Fruit fly (Drosophila melanogaster) S2 (cell line): ENCODE data around the gene CG18649.

Experiments
- CG8478 ChIP-seq: fragments of >200 bp; optimal IDR thresholded peaks from 2 replicates; lab custom pipeline; 2018
- CTCF ChIP-seq, 2 experiments: fragments of >200 bp; optimal IDR thresholded peaks; 2 replicates each; lab custom pipeline; 2018

Gene CG18649

dm6 chr3L:15054035-15054434 lies at the start of gene CG18649:
Gene CG18649 (minus strand): TSS chr3L:15054135.
- no peak for TF ChIP-seq CG8478 (lab: Kevin White, UChicago)
- TF ChIP-seq CTCF (optimal IDR thresholded peaks at IDR 0.05; lab: Kevin White, UChicago), result no peak

dm6 chr3L:15102669-15103309 lies 48.9 kb upstream of the CG18649 start:
- no peak for TF ChIP-seq CTCF (optimal IDR thresholded peaks at IDR 0.05; lab: Kevin White, UChicago)
- TF ChIP-seq CG8478 (lab: Kevin White, UChicago), result no peak

DNA sequence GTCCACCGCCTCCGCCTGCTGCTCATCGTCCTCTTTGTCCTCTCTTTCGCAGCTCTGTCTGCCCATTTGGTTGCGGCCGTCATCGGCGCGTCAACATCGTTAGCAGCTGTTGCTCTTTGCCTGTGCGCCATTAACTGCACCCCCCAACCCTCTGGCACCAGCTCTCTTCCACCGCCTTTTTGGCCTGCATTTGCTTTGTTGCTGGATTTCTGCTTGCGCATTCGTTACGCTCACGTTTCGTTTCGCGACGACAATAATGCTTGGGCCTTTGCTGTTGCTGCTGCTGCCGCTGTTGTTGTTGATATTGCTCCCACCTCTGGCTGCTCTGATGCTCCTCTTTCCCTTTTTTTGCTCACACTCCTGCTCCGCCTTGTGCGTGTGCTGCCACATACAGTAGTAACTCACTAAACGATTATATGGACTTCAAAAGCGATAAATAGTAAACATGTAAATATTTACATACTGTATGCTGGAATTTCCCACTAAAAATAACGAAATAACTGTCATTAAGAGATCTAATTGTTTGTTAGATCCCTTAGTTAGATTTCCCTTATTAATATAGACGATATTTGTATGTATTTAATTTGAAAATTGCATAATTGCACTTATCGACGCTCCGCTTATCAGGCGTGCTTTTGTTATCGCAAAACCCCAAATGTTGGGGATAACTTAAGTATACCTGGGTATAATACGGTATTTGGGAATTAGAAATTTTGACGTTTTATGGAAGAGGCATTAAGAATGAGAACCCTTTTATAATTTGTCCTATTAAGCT lies 47.9 kb upstream of the CG18649 start:
- TF ChIP-seq CTCF (optimal IDR thresholded peaks at IDR 0.05; lab: Kevin White, UChicago) (no peak), CG8478 (lab: Kevin White, UChicago) (no peak)

- TF ChIP-seq CG8478 (lab: Kevin White, UChicago), result no peak
- TF ChIP-seq CTCF (optimal IDR thresholded peaks at IDR 0.05; lab: Kevin White, UChicago), result no peak
These were observed 47.0 kb upstream of the CG18649 start for dm6 chr3L:15100983-15101382.

DNA sequence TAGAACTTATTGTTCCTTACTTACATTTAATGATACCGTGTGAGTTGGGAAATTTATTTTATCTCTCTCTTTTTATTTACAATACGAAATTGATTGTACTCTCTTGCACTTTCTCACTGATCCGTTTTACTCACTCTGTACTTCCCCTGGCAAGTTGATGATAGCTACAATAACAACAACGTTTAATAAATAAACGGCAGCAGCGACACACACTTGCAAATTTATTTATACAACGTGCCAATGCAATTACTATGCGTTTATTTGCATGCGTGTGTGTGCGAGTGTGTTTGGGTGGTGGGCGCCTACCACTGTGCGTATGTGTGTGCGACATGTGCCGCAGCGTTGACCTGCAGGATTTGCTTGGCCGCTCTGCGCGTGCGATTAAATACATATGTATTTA lies 45.6 kb upstream of the CG18649 start:
- TF ChIP-seq CG8478 (lab: Kevin White, UChicago) (no peak), CTCF (optimal IDR thresholded peaks at IDR 0.05; lab: Kevin White, UChicago) (no peak)

- no peak for TF ChIP-seq CTCF (optimal IDR thresholded peaks at IDR 0.05; lab: Kevin White, UChicago)
These were observed 45.0 kb upstream of the CG18649 start for dm6 chr3L:15098659-15099512.

DNA sequence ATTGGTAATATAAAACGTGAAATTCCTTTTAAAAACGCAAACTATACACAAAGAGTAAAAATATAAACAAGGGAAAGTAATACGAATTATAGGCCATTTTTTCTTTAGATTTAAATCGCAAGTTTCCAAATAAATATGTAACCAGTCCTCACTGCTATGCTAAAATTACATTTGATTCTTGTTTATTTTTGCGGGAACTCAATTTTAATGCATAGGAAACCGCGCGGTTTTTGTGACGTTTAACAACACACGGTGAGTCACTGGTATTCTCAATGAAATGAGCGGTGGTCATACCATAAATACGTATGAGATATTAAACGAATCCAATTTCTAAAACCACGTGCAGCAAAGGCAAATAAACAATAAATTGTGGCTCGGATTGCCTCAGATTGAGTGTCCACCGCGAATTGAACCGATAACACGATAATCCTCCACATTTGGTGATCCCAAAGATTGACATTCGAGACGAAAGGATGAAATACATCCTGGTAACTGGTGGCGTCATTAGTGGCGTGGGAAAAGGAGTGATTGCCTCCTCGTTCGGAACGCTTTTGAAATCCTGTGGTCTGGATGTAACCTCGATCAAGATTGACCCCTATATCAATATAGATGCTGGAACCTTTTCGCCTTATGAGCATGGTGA lies 44.1 kb upstream of the CG18649 start, which contains the start of gene Ctps:
TSS of gene Ctps (plus strand) at position 37 of the 643 bp plus-strand sequence.
- no peak for TF ChIP-seq CTCF (optimal IDR thresholded peaks at IDR 0.05; lab: Kevin White, UChicago)
- TF ChIP-seq CG8478 (lab: Kevin White, UChicago), result no peak

DNA sequence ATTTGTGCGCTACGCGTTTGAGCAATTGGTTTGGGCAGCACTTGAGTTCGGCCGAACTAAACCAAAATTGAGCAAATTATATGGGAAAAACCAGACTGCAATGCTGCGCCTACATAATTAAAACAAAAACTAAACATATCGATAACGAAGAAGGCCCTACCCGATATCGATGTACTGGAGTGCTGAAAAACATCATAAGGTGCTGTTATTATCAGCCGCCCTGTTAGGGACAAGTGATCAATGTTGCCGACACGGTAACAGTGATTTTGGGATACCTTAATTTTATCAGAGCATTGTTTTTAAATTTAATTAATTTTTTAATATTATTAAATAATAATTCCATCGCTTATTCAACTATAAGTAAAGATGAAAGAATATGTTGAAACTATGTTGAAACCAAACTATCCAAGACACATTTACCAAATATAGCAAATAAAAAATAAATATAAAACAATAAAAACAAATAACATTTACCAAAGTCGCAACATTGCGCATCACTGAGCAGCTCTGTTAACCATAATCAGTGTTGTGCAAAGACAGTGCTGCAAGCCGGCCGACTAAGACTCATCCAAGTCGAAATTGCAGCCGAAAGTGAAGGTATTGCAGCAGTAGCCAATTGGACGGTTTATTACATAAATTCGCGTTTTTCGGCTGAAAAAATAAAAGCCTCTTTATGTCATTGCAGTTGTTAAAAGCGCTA lies 40.8 kb upstream of the CG18649 start, which contains the start of the genes sstn, Plp and GlyRS:
TSS of gene sstn (minus strand) at position 131 of the 700 bp plus-strand sequence.
TSS of gene Plp (minus strand) at position 136 of the 700 bp plus-strand sequence.
TSS of gene GlyRS (plus strand) at position 554 of the 700 bp plus-strand sequence.
- TF ChIP-seq CG8478 (lab: Kevin White, UChicago), result no peak
- TF ChIP-seq CTCF (optimal IDR thresholded peaks at IDR 0.05; lab: Kevin White, UChicago), result no peak

DNA sequence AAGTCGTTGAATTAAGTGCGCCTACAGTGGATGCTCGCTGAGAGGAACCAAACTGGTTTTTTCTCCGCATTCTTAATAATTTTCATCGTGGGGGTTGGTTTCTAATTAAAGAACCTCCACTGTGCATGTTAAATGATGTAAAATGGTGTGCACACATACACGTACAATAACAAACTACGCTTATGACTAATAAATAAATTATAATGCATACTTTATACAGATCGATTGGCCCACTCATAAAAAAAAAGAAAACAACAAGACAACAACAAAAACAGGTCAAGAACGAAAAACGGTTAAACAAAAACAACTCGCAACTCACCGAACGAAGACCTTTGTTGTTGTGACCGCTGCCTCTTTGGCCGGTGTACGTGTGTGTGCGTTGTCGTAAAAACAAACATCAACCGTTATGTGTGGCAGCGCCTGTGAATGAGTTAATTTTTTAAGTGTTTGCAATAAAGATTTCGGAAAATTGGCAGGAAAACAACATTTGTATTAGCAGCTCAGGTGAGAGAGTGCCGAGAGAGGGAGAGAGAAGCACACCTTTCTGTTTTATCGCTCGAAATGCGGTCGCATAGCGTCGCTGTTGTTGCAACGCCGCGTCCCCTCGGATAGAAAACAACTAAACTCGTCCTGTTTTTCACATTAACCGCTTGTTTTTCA lies 40.1 kb upstream of the CG18649 start:
- TF ChIP-seq CTCF (optimal IDR thresholded peaks at IDR 0.05; lab: Kevin White, UChicago), result no peak
- TF ChIP-seq CG8478 (lab: Kevin White, UChicago), result no peak

- TF ChIP-seq CTCF (optimal IDR thresholded peaks at IDR 0.05; lab: Kevin White, UChicago) (no peak), CG8478 (lab: Kevin White, UChicago) (no peak)
These were observed 36.1 kb upstream of the CG18649 start for dm6 chr3L:15089887-15090679.

DNA sequence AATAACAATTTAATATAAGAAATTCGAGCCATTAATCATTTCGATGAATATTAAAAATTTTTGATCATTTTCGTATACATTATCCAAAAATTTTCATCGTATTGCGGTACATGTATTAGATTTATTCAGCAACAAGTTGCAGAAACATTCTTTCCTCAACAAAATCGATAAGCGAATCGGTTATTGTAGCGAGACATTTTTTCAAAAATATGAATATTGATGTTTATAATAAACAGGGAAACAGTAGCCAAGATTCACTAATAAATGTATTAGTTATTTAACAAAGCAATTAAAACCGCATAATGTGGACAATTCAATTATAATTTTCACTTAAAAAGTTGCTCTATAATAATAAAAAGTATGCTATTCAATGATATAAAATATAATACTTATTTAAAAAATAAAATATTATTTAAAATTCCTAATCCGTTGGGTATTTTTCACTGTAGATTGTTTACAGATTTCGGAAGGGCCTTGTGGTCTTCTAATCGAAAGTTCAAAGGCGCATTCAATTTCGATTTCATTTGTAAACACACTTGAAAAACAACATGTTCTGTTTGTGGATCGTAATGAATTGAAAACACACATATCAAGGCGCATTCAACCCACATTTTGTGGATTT lies 35.3 kb upstream of the CG18649 start:
- TF ChIP-seq CTCF (optimal IDR thresholded peaks at IDR 0.05; lab: Kevin White, UChicago) (no peak), CG8478 (lab: Kevin White, UChicago) (no peak)

dm6 chr3L:15088285-15088684 lies 34.4 kb upstream of the CG18649 start:
- TF ChIP-seq CG8478 (lab: Kevin White, UChicago) (no peak), CTCF (optimal IDR thresholded peaks at IDR 0.05; lab: Kevin White, UChicago) (no peak)
